Worm (Caenorhabditis elegans) whole organism, L3 larva: ENCODE results near the gene lys-1.
A peak's percentile ranks its signal among the peaks of the same experiment; 100 is the strongest.

Source experiments
- aly-2 ChIP-seq: fragments of 150-350 bp; optimal IDR thresholded peaks from 2 replicates; lab custom pipeline; 2014; ENCODE audit warnings: missing biosample characterization, missing genetic modification characterization
- ama-1 ChIP-seq: fragments of 150-350 bp; optimal IDR thresholded peaks from 2 replicates; lab custom pipeline; 2018
- ceh-9 ChIP-seq: sonication (generic microtip); optimal IDR thresholded peaks from 2 replicates; lab custom pipeline; 2018; ENCODE audit warnings: missing biosample characterization, missing genetic modification characterization
- egl-27 ChIP-seq: sonication (generic microtip); optimal IDR thresholded peaks from 4 replicates; lab custom pipeline; 2017; ENCODE audit warnings: missing biosample characterization, missing genetic modification reagents, missing genetic modification characterization
- egl-5 ChIP-seq: fragments of 150-350 bp; optimal IDR thresholded peaks from 2 replicates; lab custom pipeline; 2017; ENCODE audit warnings: missing biosample characterization, missing genetic modification reagents, missing genetic modification characterization, inconsistent platforms
- elt-1 ChIP-seq: fragments of 150-350 bp; optimal IDR thresholded peaks from 2 replicates; lab custom pipeline; 2014; ENCODE audit warnings: missing biosample characterization, missing genetic modification characterization
- elt-3 ChIP-seq, 3 experiments: fragments of 150-350 bp in 1 of 3; sonication (generic microtip) in 2 of 3; optimal IDR thresholded peaks; 2 replicates in 2 of 3; 4 replicates in 1 of 3; lab custom pipeline; 2014 to 2017; ENCODE audit warnings: missing biosample characterization in 3 of 3, missing genetic modification characterization in 3 of 3
- eor-1 ChIP-seq, 2 experiments: fragments of 150-350 bp; optimal IDR thresholded peaks; 2 replicates each; lab custom pipeline; 2014 to 2018; ENCODE audit warnings: missing biosample characterization in 2 of 2, missing genetic modification characterization in 2 of 2
- fkh-10 ChIP-seq: sonication (generic microtip); optimal IDR thresholded peaks from 2 replicates; lab custom pipeline; 2017; ENCODE audit warnings: missing biosample characterization, missing genetic modification reagents, missing genetic modification characterization
- fkh-2 ChIP-seq: fragments of 150-350 bp; optimal IDR thresholded peaks from 2 replicates; lab custom pipeline; 2014; ENCODE audit warnings: missing biosample characterization, missing genetic modification reagents, missing genetic modification characterization
- fos-1 ChIP-seq: fragments of 150-350 bp; optimal IDR thresholded peaks from 2 replicates; lab custom pipeline; 2014; ENCODE audit warnings: missing biosample characterization, missing genetic modification characterization
- hmg-11 ChIP-seq: sonication (generic microtip); optimal IDR thresholded peaks from 2 replicates; lab custom pipeline; 2016; ENCODE audit warnings: missing genetic modification characterization, missing compliant biosample characterization
- jun-1 ChIP-seq: fragments of 150-350 bp; optimal IDR thresholded peaks from 2 replicates; lab custom pipeline; 2014; ENCODE audit warnings: missing biosample characterization, missing genetic modification reagents, missing genetic modification characterization
- lin-15B ChIP-seq: fragments of 150-350 bp; optimal IDR thresholded peaks from 2 replicates; lab custom pipeline; 2014; ENCODE audit warnings: missing biosample characterization, missing genetic modification characterization
- lin-39 ChIP-seq: fragments of 150-350 bp; optimal IDR thresholded peaks from 2 replicates; lab custom pipeline; 2018; ENCODE audit warnings: missing biosample characterization, missing genetic modification reagents, missing genetic modification characterization
- lsy-12 ChIP-seq: sonication (generic microtip); optimal IDR thresholded peaks from 2 replicates; lab custom pipeline; 2016; ENCODE audit warnings: mild to moderate bottlenecking, missing genetic modification characterization, missing compliant biosample characterization
- nfya-1 ChIP-seq: sonication (generic microtip); optimal IDR thresholded peaks from 2 replicates; lab custom pipeline; 2017; ENCODE audit warnings: missing genetic modification characterization, mild to moderate bottlenecking, missing compliant biosample characterization, antibody characterized with exemption, moderate library complexity; ENCODE audit not compliant: insufficient read depth
- nhr-11 ChIP-seq: fragments of 150-350 bp; optimal IDR thresholded peaks from 2 replicates; lab custom pipeline; 2014; ENCODE audit warnings: missing biosample characterization, missing genetic modification characterization
- nhr-12 ChIP-seq: fragments of 150-350 bp; optimal IDR thresholded peaks from 2 replicates; lab custom pipeline; 2014; ENCODE audit warnings: missing biosample characterization, missing genetic modification characterization
- nhr-23 ChIP-seq: fragments of 150-350 bp; optimal IDR thresholded peaks from 2 replicates; lab custom pipeline; 2014; ENCODE audit warnings: missing biosample characterization, missing genetic modification reagents, missing genetic modification characterization
- nhr-237 ChIP-seq: fragments of 150-350 bp; optimal IDR thresholded peaks from 2 replicates; lab custom pipeline; 2014; ENCODE audit warnings: missing biosample characterization, missing genetic modification characterization
- nhr-28 ChIP-seq: fragments of 150-350 bp; optimal IDR thresholded peaks from 2 replicates; lab custom pipeline; 2014; ENCODE audit warnings: missing biosample characterization, missing genetic modification characterization
- nhr-43 ChIP-seq: sonication (generic microtip); optimal IDR thresholded peaks from 2 replicates; lab custom pipeline; 2016; ENCODE audit warnings: mild to moderate bottlenecking, missing genetic modification characterization, missing compliant biosample characterization; ENCODE audit not compliant: poor library complexity, severe bottlenecking
- nhr-76 ChIP-seq: fragments of 150-350 bp; sonication (generic microtip); optimal IDR thresholded peaks from 5 replicates; lab custom pipeline; 2014; ENCODE audit warnings: missing biosample characterization, missing genetic modification characterization
- nhr-77 ChIP-seq: fragments of 150-350 bp; optimal IDR thresholded peaks from 2 replicates; lab custom pipeline; 2014; ENCODE audit warnings: missing biosample characterization, missing genetic modification characterization
- pha-4 ChIP-seq: fragments of 150-350 bp; optimal IDR thresholded peaks from 2 replicates; lab custom pipeline; 2014; ENCODE audit warnings: missing biosample characterization, missing genetic modification reagents, missing genetic modification characterization
- sea-2 ChIP-seq: fragments of 150-350 bp; sonication (generic microtip); optimal IDR thresholded peaks from 4 replicates; lab custom pipeline; 2014; ENCODE audit warnings: missing biosample characterization, missing genetic modification reagents, missing genetic modification characterization
- skn-1 ChIP-seq: fragments of 150-350 bp; optimal IDR thresholded peaks from 2 replicates; lab custom pipeline; 2014; ENCODE audit warnings: missing biosample characterization, missing genetic modification characterization
- tbx-2 ChIP-seq: sonication (generic microtip); optimal IDR thresholded peaks from 2 replicates; lab custom pipeline; 2016; ENCODE audit warnings: mild to moderate bottlenecking, missing genetic modification characterization, missing compliant biosample characterization
- unc-39 ChIP-seq: sonication (generic microtip); optimal IDR thresholded peaks from 4 replicates; lab custom pipeline; 2017; ENCODE audit warnings: missing biosample characterization, missing genetic modification characterization
- unc-62 ChIP-seq: fragments of 150-350 bp; sonication (generic microtip); optimal IDR thresholded peaks from 4 replicates; lab custom pipeline; 2014; ENCODE audit warnings: missing biosample characterization, missing genetic modification reagents, missing genetic modification characterization
- ztf-11 ChIP-seq: fragments of 150-350 bp; optimal IDR thresholded peaks from 2 replicates; lab custom pipeline; 2014; ENCODE audit warnings: missing biosample characterization, missing genetic modification characterization
- ztf-4 ChIP-seq: fragments of 150-350 bp; optimal IDR thresholded peaks from 2 replicates; lab custom pipeline; 2014; ENCODE audit warnings: missing biosample characterization, missing genetic modification characterization

lys-1 gene

ce11 chrV:10292819-10293357 is 15.2 kb downstream of the lys-1 start, which contains the start of gene col-149:
Gene col-149, minus strand, starts transcription at chrV:10292869.
- TF ChIP-seq nhr-12 (tag; lab: Kevin White, UChicago) (no peak), nfya-1 (tag; lab: Kevin White, UChicago) (no peak), eor-1 (tag; optimal IDR thresholded peaks at IDR 0.05; lab: Kevin White, UChicago) (no peak), nhr-23 (tag; lab: Kevin White, UChicago) (peak; percentile 75), elt-3 (tag; optimal IDR thresholded peaks at IDR 0.05; lab: Kevin White, UChicago) (peak in 1 of 3 experiments; percentile 56)

ce11 chrV:10294549-10294948 is 16.8 kb downstream of the lys-1 start, which contains the start of gene col-150:
Gene col-150, minus strand, starts transcription at chrV:10294649.
- no peak for TF ChIP-seq ztf-4 (tag; lab: Kevin White, UChicago)
- TF ChIP-seq unc-62 (GFP tag; lab: Kevin White, UChicago): no peak

ce11 chrV:10297099-10297498 is 19.4 kb downstream of the lys-1 start, which contains the start of gene B0024.4:
Gene B0024.4, plus strand, starts transcription at chrV:10297399.
- no peak for TF ChIP-seq sea-2
- TF ChIP-seq unc-39 (tag; lab: Kevin White, UChicago): no peak
- no peak for TF ChIP-seq egl-5 (tag; lab: Kevin White, UChicago)
- TF ChIP-seq nfya-1 (tag; lab: Kevin White, UChicago): no peak
- no peak for TF ChIP-seq lin-15B (tag; lab: Kevin White, UChicago)
- TF ChIP-seq fkh-10 (GFP tag; lab: Kevin White, UChicago): no peak
- TF ChIP-seq unc-62 (GFP tag; lab: Kevin White, UChicago): no peak
- no peak for TF ChIP-seq aly-2
- TF ChIP-seq hmg-11 (tag; lab: Kevin White, UChicago): no peak
- no peak for TF ChIP-seq egl-27 (tag; lab: Kevin White, UChicago)
- no peak for TF ChIP-seq ztf-4 (tag; lab: Kevin White, UChicago)
- no peak for TF ChIP-seq nhr-237 (tag; lab: Kevin White, UChicago)
- TF ChIP-seq lsy-12 (tag; lab: Kevin White, UChicago): no peak
- TF ChIP-seq ceh-9 (tag; lab: Kevin White, UChicago): no peak

- TF ChIP-seq nhr-237 (tag; lab: Kevin White, UChicago) (no peak), fkh-2 (no peak), ama-1 (lab: Kevin White, UChicago) (no peak), jun-1 (no peak), aly-2 (no peak), fkh-10 (GFP tag; lab: Kevin White, UChicago) (no peak), ztf-11 (tag; lab: Kevin White, UChicago) (no peak)
Observed at ce11 chrV:10307283-10307682, 29.6 kb downstream of the lys-1 start, which contains the start of gene che-12. Gene che-12, minus strand, starts transcription at chrV:10307383.

ce11 chrV:10313953-10314352 is 36.2 kb downstream of the lys-1 start, which contains the start of gene gcy-6:
Gene gcy-6, minus strand, starts transcription at chrV:10314053.
- TF ChIP-seq jun-1 (no peak), fos-1 (no peak), nhr-77 (tag; lab: Kevin White, UChicago) (no peak), ztf-4 (tag; lab: Kevin White, UChicago) (no peak), nfya-1 (tag; lab: Kevin White, UChicago) (no peak), ceh-9 (tag; lab: Kevin White, UChicago) (no peak), elt-1 (tag; lab: Kevin White, UChicago) (no peak), nhr-12 (tag; lab: Kevin White, UChicago) (no peak)

ce11 chrV:10314371-10314770 is 36.7 kb downstream of the lys-1 start, which contains the start of gene trx-2:
Gene trx-2, plus strand, starts transcription at chrV:10314671.
- TF ChIP-seq ama-1 (lab: Kevin White, UChicago) (no peak), ceh-9 (tag; lab: Kevin White, UChicago) (no peak), nhr-11 (tag; lab: Kevin White, UChicago) (no peak), nhr-28 (tag; lab: Kevin White, UChicago) (no peak), nhr-76 (tag; lab: Kevin White, UChicago) (no peak), skn-1 (tag; lab: Kevin White, UChicago) (no peak), elt-3 (tag; optimal IDR thresholded peaks at IDR 0.05; lab: Kevin White, UChicago) (no peak), tbx-2 (tag; lab: Kevin White, UChicago) (no peak), nhr-43 (tag; lab: Kevin White, UChicago) (no peak), eor-1 (tag; optimal IDR thresholded peaks at IDR 0.05; lab: Kevin White, UChicago) (no peak), ztf-11 (tag; lab: Kevin White, UChicago) (no peak), pha-4 (no peak), lin-39 (tag; lab: Kevin White, UChicago) (no peak), unc-62 (GFP tag; lab: Kevin White, UChicago) (no peak), egl-5 (tag; lab: Kevin White, UChicago) (no peak)
